Fruit fly (Drosophila melanogaster) whole organism, embryonic: ENCODE data around the gene Cpsf5.

Source experiments
- Ada2b ChIP-seq: fragments of 200-800 bp; sonication (Bioruptor generic); IDR thresholded peaks from 2 replicates; pipeline ENCODE4 v1.3.6; 2022; ENCODE audit warnings: missing biosample characterization, missing genetic modification characterization
- B-H1 ChIP-seq: fragments of 200-800 bp; sonication (Bioruptor generic); IDR thresholded peaks from 3 replicates; pipeline ENCODE4 v1.3.6; 2022; ENCODE audit warnings: missing biosample characterization, missing genetic modification characterization
- Bdp1 ChIP-seq: fragments of 200-800 bp; sonication (Bioruptor generic); optimal IDR thresholded peaks from 3 replicates; lab custom pipeline; 2016; ENCODE audit warnings: missing biosample characterization, missing genetic modification characterization
- CG10462 ChIP-seq: fragments of 200-800 bp; sonication (Bioruptor generic); optimal IDR thresholded peaks from 2 replicates; lab custom pipeline; 2016; ENCODE audit warnings: missing biosample characterization, missing genetic modification characterization
- CG10654 ChIP-seq: fragments of 200-800 bp; sonication (Bioruptor generic); optimal IDR thresholded peaks from 2 replicates; lab custom pipeline; 2016; ENCODE audit warnings: missing biosample characterization, missing genetic modification characterization
- CG11695 ChIP-seq: fragments of 200-800 bp; sonication (Bioruptor generic); IDR thresholded peaks from 3 replicates; pipeline ENCODE4 v1.3.6; 2022; ENCODE audit warnings: missing biosample characterization, missing genetic modification characterization
- CG11723 ChIP-seq: fragments of 200-800 bp; sonication (Bioruptor generic); optimal IDR thresholded peaks from 2 replicates; lab custom pipeline; 2017; ENCODE audit warnings: missing biosample characterization, mild to moderate bottlenecking, missing genetic modification characterization
- CG12104 ChIP-seq: fragments of 200-800 bp; sonication (Bioruptor generic); optimal IDR thresholded peaks from 3 replicates; lab custom pipeline; 2016; ENCODE audit warnings: missing biosample characterization, missing genetic modification characterization
- CG13296 ChIP-seq: fragments of 200-800 bp; sonication (Bioruptor generic); optimal IDR thresholded peaks from 3 replicates; lab custom pipeline; 2018; ENCODE audit warnings: missing biosample characterization, mild to moderate bottlenecking, missing genetic modification characterization
- CG13894 ChIP-seq: fragments of 200-800 bp; sonication (Bioruptor generic); optimal IDR thresholded peaks from 3 replicates; lab custom pipeline; 2018; ENCODE audit warnings: missing biosample characterization, mild to moderate bottlenecking, missing genetic modification characterization, moderate library complexity
- CG15514 ChIP-seq: fragments of 200-800 bp; sonication (Bioruptor generic); optimal IDR thresholded peaks from 3 replicates; lab custom pipeline; 2017; ENCODE audit warnings: missing biosample characterization, missing genetic modification characterization, mild to moderate bottlenecking, moderate library complexity, missing genetic modification reagents
- CG18476 ChIP-seq: fragments of 200-800 bp; sonication (Bioruptor generic); optimal IDR thresholded peaks from 2 replicates; lab custom pipeline; 2016; ENCODE audit warnings: missing biosample characterization, mild to moderate bottlenecking, missing genetic modification characterization
- CG2116 ChIP-seq: fragments of 200-800 bp; sonication (Bioruptor generic); optimal IDR thresholded peaks from 3 replicates; lab custom pipeline; 2018; ENCODE audit warnings: missing biosample characterization, mild to moderate bottlenecking, missing genetic modification characterization
- CG30431 ChIP-seq: fragments of 200-800 bp; sonication (Bioruptor generic); optimal IDR thresholded peaks from 2 replicates; lab custom pipeline; 2017; ENCODE audit warnings: missing biosample characterization, missing genetic modification characterization
- CG3407 ChIP-seq: fragments of 200-800 bp; sonication (Bioruptor generic); optimal IDR thresholded peaks from 2 replicates; lab custom pipeline; 2018; ENCODE audit warnings: missing biosample characterization, mild to moderate bottlenecking, missing genetic modification characterization
- CG4424 ChIP-seq: fragments of 200-800 bp; sonication (Bioruptor generic); optimal IDR thresholded peaks from 3 replicates; lab custom pipeline; 2016; ENCODE audit warnings: missing biosample characterization, missing genetic modification characterization
- Dll ChIP-seq: fragments of 200-800 bp; sonication (Bioruptor generic); IDR thresholded peaks from 4 replicates; pipeline ENCODE4 v1.3.6; 2022; ENCODE audit warnings: missing biosample characterization, missing genetic modification characterization; ENCODE audit not compliant: partially characterized antibody
- HHEX ChIP-seq: fragments of 200-800 bp; sonication (Bioruptor generic); optimal IDR thresholded peaks from 3 replicates; lab custom pipeline; 2017; ENCODE audit warnings: missing biosample characterization, mild to moderate bottlenecking, missing genetic modification characterization, missing genetic modification reagents
- Myb ChIP-seq: fragments of 200-800 bp; sonication (Bioruptor generic); optimal IDR thresholded peaks from 2 replicates; lab custom pipeline; 2016; ENCODE audit warnings: missing biosample characterization, missing genetic modification characterization
- NC2α ChIP-seq: fragments of 200-800 bp; sonication (Bioruptor generic); optimal IDR thresholded peaks from 2 replicates; lab custom pipeline; 2016; ENCODE audit warnings: missing biosample characterization, missing genetic modification characterization
- NFAT ChIP-seq: fragments of 200-800 bp; sonication (Bioruptor generic); IDR thresholded peaks from 2 replicates; pipeline ENCODE4 v1.3.6; 2022; ENCODE audit warnings: missing biosample characterization, missing genetic modification characterization
- Opbp ChIP-seq: fragments of 200-800 bp; sonication (Bioruptor generic); IDR thresholded peaks from 3 replicates; pipeline ENCODE4 v1.3.6; 2022; ENCODE audit warnings: missing biosample characterization, missing genetic modification characterization; ENCODE audit not compliant: partially characterized antibody
- Taf1 ChIP-seq: fragments of 200-800 bp; sonication (Bioruptor generic); IDR thresholded peaks from 2 replicates; pipeline ENCODE4 v1.3.6; 2022; ENCODE audit warnings: missing biosample characterization, missing genetic modification characterization
- ato ChIP-seq: fragments of 200-800 bp; sonication (Bioruptor generic); IDR thresholded peaks from 2 replicates; pipeline ENCODE4 v1.3.6; 2022; ENCODE audit warnings: missing biosample characterization, missing genetic modification characterization; ENCODE audit not compliant: partially characterized antibody
- az2 ChIP-seq: fragments of 200-800 bp; sonication (Bioruptor generic); optimal IDR thresholded peaks from 3 replicates; lab custom pipeline; 2016; ENCODE audit warnings: missing biosample characterization, missing genetic modification characterization
- bsh ChIP-seq, 2 experiments: fragments of 200-800 bp; sonication (Bioruptor generic); optimal IDR thresholded peaks; 2 replicates each; lab custom pipeline; 2017 to 2018; ENCODE audit warnings: mild to moderate bottlenecking in 2 of 2, missing biosample characterization in 2 of 2, missing genetic modification characterization in 2 of 2, moderate library complexity in 1 of 2
- cas ChIP-seq: fragments of 200-800 bp; sonication (Bioruptor generic); IDR thresholded peaks from 2 replicates; pipeline ENCODE4 v1.3.6; 2022; ENCODE audit warnings: missing biosample characterization, missing genetic modification characterization
- chinmo ChIP-seq: fragments of 200-800 bp; sonication (Bioruptor generic); IDR thresholded peaks from 4 replicates; pipeline ENCODE4 v1.3.6; 2022; ENCODE audit warnings: missing biosample characterization, missing genetic modification characterization; ENCODE audit not compliant: partially characterized antibody
- dmrt11E ChIP-seq: fragments of 200-800 bp; sonication (Bioruptor generic); optimal IDR thresholded peaks from 3 replicates; lab custom pipeline; 2018; ENCODE audit warnings: missing biosample characterization, mild to moderate bottlenecking, missing genetic modification characterization, moderate library complexity
- esg ChIP-seq: fragments of 200-800 bp; sonication (Bioruptor generic); conservative IDR thresholded peaks from 2 replicates; pipeline ENCODE4 v1.3.6; 2022; ENCODE audit warnings: missing biosample characterization, missing genetic modification characterization
- gem ChIP-seq: fragments of 200-800 bp; sonication (Bioruptor generic); optimal IDR thresholded peaks from 2 replicates; lab custom pipeline; 2019; ENCODE audit warnings: missing biosample characterization, mild to moderate bottlenecking, missing genetic modification characterization, moderate library complexity
- gsb ChIP-seq: fragments of 200-800 bp; sonication (Bioruptor generic); IDR thresholded peaks from 2 replicates; pipeline ENCODE4 v1.3.6; 2022; ENCODE audit warnings: missing biosample characterization, missing genetic modification characterization
- hkb ChIP-seq, 2 experiments: fragments of 200-800 bp in 1 of 2; fragments of >200 bp in 1 of 2; sonication (Bioruptor generic) in 1 of 2; IDR thresholded peaks in 1 of 2; optimal IDR thresholded peaks in 1 of 2; 2 replicates each; pipeline versions ENCODE4 v1.3.6 to Lab custom; 2017 to 2022; ENCODE audit warnings: missing biosample characterization in 1 of 2, missing genetic modification characterization in 1 of 2
- lab ChIP-seq: fragments of 200-800 bp; sonication (Bioruptor generic); optimal IDR thresholded peaks from 3 replicates; lab custom pipeline; 2017; ENCODE audit warnings: missing biosample characterization, missing genetic modification characterization, mild to moderate bottlenecking, moderate library complexity, missing genetic modification reagents
- lilli ChIP-seq: fragments of 200-800 bp; sonication (Bioruptor generic); optimal IDR thresholded peaks from 3 replicates; lab custom pipeline; 2016; ENCODE audit warnings: missing biosample characterization, missing genetic modification characterization
- mld ChIP-seq: fragments of 200-800 bp; sonication (Bioruptor generic); IDR thresholded peaks from 3 replicates; pipeline ENCODE4 v1.3.6; 2022; ENCODE audit warnings: missing biosample characterization, missing genetic modification characterization; ENCODE audit not compliant: partially characterized antibody
- nau ChIP-seq: fragments of 200-800 bp; sonication (Bioruptor generic); optimal IDR thresholded peaks from 3 replicates; lab custom pipeline; 2017; ENCODE audit warnings: missing biosample characterization, mild to moderate bottlenecking, missing genetic modification characterization, missing genetic modification reagents
- nerfin-2 ChIP-seq: fragments of 200-800 bp; sonication (Bioruptor generic); IDR thresholded peaks from 2 replicates; pipeline ENCODE4 v1.3.6; 2022; ENCODE audit warnings: missing biosample characterization, missing genetic modification characterization; ENCODE audit not compliant: partially characterized antibody
- pzg ChIP-seq: fragments of 200-800 bp; sonication (Bioruptor generic); optimal IDR thresholded peaks from 3 replicates; lab custom pipeline; 2018; ENCODE audit warnings: missing biosample characterization, mild to moderate bottlenecking, missing genetic modification characterization, moderate library complexity
- run ChIP-seq: fragments of 200-800 bp; sonication (Bioruptor generic); optimal IDR thresholded peaks from 3 replicates; lab custom pipeline; 2018; ENCODE audit warnings: missing biosample characterization, mild to moderate bottlenecking, missing genetic modification characterization
- sisA ChIP-seq: fragments of 200-800 bp; sonication (Bioruptor generic); IDR thresholded peaks from 2 replicates; pipeline ENCODE4 v1.3.6; 2022; ENCODE audit warnings: missing biosample characterization, missing genetic modification characterization
- sna ChIP-seq: fragments of 200-800 bp; sonication (Bioruptor generic); IDR thresholded peaks from 2 replicates; pipeline ENCODE4 v1.3.6; 2022; ENCODE audit warnings: missing biosample characterization, missing genetic modification characterization; ENCODE audit not compliant: partially characterized antibody
- ssp ChIP-seq: fragments of 200-800 bp; sonication (Bioruptor generic); IDR thresholded peaks from 2 replicates; pipeline ENCODE4 v1.3.6; 2022; ENCODE audit warnings: missing biosample characterization, missing genetic modification characterization
- ttk ChIP-seq: fragments of 200-800 bp; sonication (Bioruptor generic); IDR thresholded peaks from 2 replicates; pipeline ENCODE4 v2.1.2; 2022; ENCODE audit warnings: missing biosample characterization, missing genetic modification characterization
- vfl ChIP-seq: fragments of 200-800 bp; sonication (Bioruptor generic); optimal IDR thresholded peaks from 2 replicates; lab custom pipeline; 2016; ENCODE audit warnings: missing biosample characterization, missing genetic modification characterization

The Cpsf5 gene

DNA sequence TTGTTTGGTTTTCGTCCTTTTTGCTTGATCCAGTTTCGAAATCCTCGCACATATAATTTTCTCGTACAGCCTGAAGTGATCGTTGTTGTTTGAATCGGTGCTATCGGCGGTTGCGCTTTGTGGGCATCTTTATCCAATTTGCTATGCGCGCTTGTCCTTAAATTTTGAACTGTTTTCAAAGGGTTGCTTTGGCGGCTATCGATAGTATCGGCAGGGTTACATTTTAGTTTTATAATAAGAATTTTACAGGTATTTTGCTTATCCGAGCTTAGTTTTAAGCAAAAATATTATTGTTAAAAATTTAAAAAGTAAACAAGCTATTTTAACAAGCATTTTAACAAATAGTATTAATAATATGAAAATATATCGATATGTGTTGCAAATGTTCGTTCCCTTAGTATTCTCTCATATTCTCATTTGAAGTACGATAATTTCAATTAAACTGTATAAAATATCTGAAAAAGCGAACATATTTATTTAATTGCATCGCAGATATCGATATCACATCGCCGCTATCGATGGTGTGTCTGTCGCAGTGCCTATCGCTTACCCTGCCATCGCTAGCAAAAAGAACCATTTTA is 43.9 kb upstream of the Cpsf5 start, which contains the start of the genes Klp67A and CG4452 (continued):
- TF ChIP-seq lilli (GFP tag; lab: Kevin White, UChicago) (peak; percentile 58), sna (GFP tag; lab: Robert Waterston, UW) (peak; percentile 91), ato (GFP tag; lab: Robert Waterston, UW) (peak; percentile 75), vfl (peak; percentile 61), lab (GFP tag; lab: Kevin White, UChicago) (no peak), dmrt11E (tag; lab: Kevin White, UChicago) (peak; percentile 63), CG15514 (GFP tag; lab: Kevin White, UChicago) (peak; percentile 74), Taf1 (GFP tag; lab: Robert Waterston, UW) (no peak), Ada2b (GFP tag; lab: Robert Waterston, UW) (no peak), run (tag; lab: Kevin White, UChicago) (no peak), CG13894 (tag; lab: Kevin White, UChicago) (peak; percentile 32), CG3407 (GFP tag; lab: Kevin White, UChicago) (no peak), hkb (optimal IDR thresholded peaks at IDR 0.05; lab: Kevin White, UChicago) (no peak), hkb (GFP tag; IDR thresholded peaks at IDR 0.05; lab: Robert Waterston, UW) (no peak), gsb (GFP tag; lab: Robert Waterston, UW) (no peak), Opbp (peak; percentile 85), ttk (GFP tag; lab: Robert Waterston, UW) (no peak), NFAT (GFP tag; lab: Robert Waterston, UW) (no peak), Myb (peak; percentile 61), bsh (GFP tag; optimal IDR thresholded peaks at IDR 0.05; lab: Kevin White, UChicago) (peak in 1 of 2 experiments; percentile 23), nerfin-2 (GFP tag; lab: Robert Waterston, UW) (peak; percentile 87), CG11723 (GFP tag; lab: Kevin White, UChicago) (peak; percentile 16), CG2116 (GFP tag; lab: Kevin White, UChicago) (peak; percentile 100), CG11695 (GFP tag; lab: Robert Waterston, UW) (no peak), CG30431 (GFP tag; lab: Kevin White, UChicago) (no peak), HHEX (GFP tag; lab: Kevin White, UChicago) (no peak), NC2α (GFP tag; lab: Kevin White, UChicago) (no peak), CG10462 (GFP tag; lab: Kevin White, UChicago) (no peak), chinmo (peak; percentile 77; the same call in 1 of the 4 replicates), az2 (GFP tag; lab: Kevin White, UChicago) (peak; percentile 38), Bdp1 (GFP tag; lab: Kevin White, UChicago) (no peak), ssp (GFP tag; lab: Robert Waterston, UW) (peak; percentile 4; the same call in 1 of the 2 replicates), pzg (GFP tag; lab: Kevin White, UChicago) (peak; percentile 57), gem (tag; lab: Kevin White, UChicago) (no peak), CG4424 (GFP tag; lab: Kevin White, UChicago) (peak; percentile 50), nau (GFP tag; lab: Kevin White, UChicago) (no peak), sisA (GFP tag; lab: Robert Waterston, UW) (no peak), CG13296 (GFP tag; lab: Kevin White, UChicago) (peak; percentile 17), CG18476 (GFP tag; lab: Kevin White, UChicago) (peak; percentile 37), Dll (GFP tag; lab: Robert Waterston, UW) (peak; percentile 96), cas (GFP tag; lab: Robert Waterston, UW) (no peak), mld (GFP tag; lab: Robert Waterston, UW) (peak; percentile 71), CG12104 (peak; percentile 21), esg (0 out of 2 replicates have a peak, but pooled peaks have one; percentile 12), CG10654 (GFP tag; lab: Kevin White, UChicago) (peak; percentile 20), B-H1 (no peak)
